Fruit fly (Drosophila melanogaster) whole organism, embryonic: Measurements from ENCODE around the gene CG10376.

Experiments used
- Atf6 ChIP-seq: fragments of 200-800 bp; sonication (Bioruptor generic); IDR thresholded peaks from 2 replicates; pipeline ENCODE4 v1.3.6; 2022; ENCODE audit warnings: missing biosample characterization, missing genetic modification characterization
- CG10147 ChIP-seq: fragments of 200-800 bp; sonication (Bioruptor generic); optimal IDR thresholded peaks from 2 replicates; lab custom pipeline; 2019; ENCODE audit warnings: missing biosample characterization, mild to moderate bottlenecking, missing genetic modification characterization, moderate library complexity
- CG10274 ChIP-seq: fragments of 200-800 bp; sonication (Bioruptor generic); optimal IDR thresholded peaks from 3 replicates; lab custom pipeline; 2017; ENCODE audit warnings: missing biosample characterization, mild to moderate bottlenecking, missing genetic modification characterization
- CG10565 ChIP-seq: fragments of 200-800 bp; sonication (Bioruptor generic); optimal IDR thresholded peaks from 3 replicates; lab custom pipeline; 2016; ENCODE audit warnings: missing biosample characterization, mild to moderate bottlenecking, missing genetic modification characterization
- CG11247 ChIP-seq: fragments of 200-800 bp; sonication (Bioruptor generic); IDR thresholded peaks from 2 replicates; pipeline ENCODE4 v1.3.6; 2022; ENCODE audit warnings: missing biosample characterization, missing genetic modification characterization
- CG11695 ChIP-seq: fragments of 200-800 bp; sonication (Bioruptor generic); IDR thresholded peaks from 3 replicates; pipeline ENCODE4 v1.3.6; 2022; ENCODE audit warnings: missing biosample characterization, missing genetic modification characterization
- CG13894 ChIP-seq: fragments of 200-800 bp; sonication (Bioruptor generic); optimal IDR thresholded peaks from 3 replicates; lab custom pipeline; 2018; ENCODE audit warnings: missing biosample characterization, mild to moderate bottlenecking, missing genetic modification characterization, moderate library complexity
- CG17361 ChIP-seq: fragments of 200-800 bp; sonication (Bioruptor generic); IDR thresholded peaks from 3 replicates; pipeline ENCODE4 v1.3.6; 2022; ENCODE audit warnings: missing biosample characterization, missing genetic modification characterization
- CG17829 ChIP-seq: fragments of 200-800 bp; optimal IDR thresholded peaks from 2 replicates; lab custom pipeline; 2019; ENCODE audit warnings: missing biosample characterization, mild to moderate bottlenecking, missing genetic modification characterization, moderate library complexity
- CG18599 ChIP-seq: fragments of 200-800 bp; sonication (Bioruptor generic); optimal IDR thresholded peaks from 3 replicates; lab custom pipeline; 2017; ENCODE audit warnings: missing biosample characterization, missing genetic modification characterization, mild to moderate bottlenecking, moderate library complexity, missing genetic modification reagents
- CG32532 ChIP-seq: fragments of 200-800 bp; sonication (Bioruptor generic); IDR thresholded peaks from 2 replicates; pipeline ENCODE4 v1.3.6; 2022; ENCODE audit warnings: missing biosample characterization, missing genetic modification characterization
- CG34224 ChIP-seq: fragments of 200-800 bp; sonication (Bioruptor generic); IDR thresholded peaks from 3 replicates; pipeline ENCODE4 v1.3.6; 2022; ENCODE audit warnings: missing biosample characterization, missing genetic modification characterization; ENCODE audit not compliant: partially characterized antibody
- CG42726 ChIP-seq: fragments of 200-800 bp; sonication (Bioruptor generic); IDR thresholded peaks from 2 replicates; pipeline ENCODE4 v1.3.6; 2022; ENCODE audit warnings: missing biosample characterization, missing genetic modification characterization; ENCODE audit not compliant: partially characterized antibody
- CG9817 ChIP-seq: fragments of 200-800 bp; sonication (Bioruptor generic); optimal IDR thresholded peaks from 2 replicates; lab custom pipeline; 2018; ENCODE audit warnings: missing biosample characterization, mild to moderate bottlenecking, missing genetic modification characterization, moderate library complexity
- CrebB ChIP-seq: fragments of 200-800 bp; sonication (Bioruptor generic); optimal IDR thresholded peaks from 3 replicates; lab custom pipeline; 2018; ENCODE audit warnings: missing biosample characterization, mild to moderate bottlenecking, missing genetic modification characterization
- Dad ChIP-seq: fragments of 200-800 bp; sonication (Bioruptor generic); optimal IDR thresholded peaks from 3 replicates; lab custom pipeline; 2016; ENCODE audit warnings: missing biosample characterization, missing genetic modification characterization
- Deaf1 ChIP-seq: fragments of 200-800 bp; optimal IDR thresholded peaks from 3 replicates; lab custom pipeline; 2019; ENCODE audit warnings: missing biosample characterization, mild to moderate bottlenecking, missing genetic modification characterization, moderate library complexity
- Elba2 ChIP-seq: fragments of 200-800 bp; sonication (Bioruptor generic); optimal IDR thresholded peaks from 3 replicates; lab custom pipeline; 2016; ENCODE audit warnings: missing biosample characterization, missing genetic modification characterization
- Ets65A ChIP-seq: fragments of 200-800 bp; sonication (Bioruptor generic); peaks from one replicate; lab custom pipeline; 2016; ENCODE audit warnings: missing biosample characterization, missing genetic modification characterization
- Fer2 ChIP-seq: fragments of 200-800 bp; sonication (Bioruptor generic); optimal IDR thresholded peaks from 2 replicates; lab custom pipeline; 2018; ENCODE audit warnings: missing biosample characterization, mild to moderate bottlenecking, missing genetic modification characterization, moderate library complexity
- Hr3 ChIP-seq: fragments of 200-800 bp; sonication (Bioruptor generic); optimal IDR thresholded peaks from 3 replicates; lab custom pipeline; 2016; ENCODE audit warnings: missing biosample characterization, missing genetic modification characterization
- Hsf ChIP-seq: fragments of 200-800 bp; sonication (Bioruptor generic); optimal IDR thresholded peaks from 3 replicates; lab custom pipeline; 2016; ENCODE audit warnings: missing biosample characterization, missing genetic modification characterization
- MBD-R2 ChIP-seq: fragments of 200-800 bp; sonication (Bioruptor generic); IDR thresholded peaks from 2 replicates; pipeline ENCODE4 v1.3.6; 2022; ENCODE audit warnings: missing biosample characterization, missing genetic modification characterization
- Med ChIP-seq: fragments of 200-800 bp; sonication (Bioruptor generic); peaks from one replicate; lab custom pipeline; 2016; ENCODE audit warnings: missing biosample characterization, missing genetic modification characterization, mild to moderate bottlenecking, inconsistent platforms, moderate library complexity
- Meics ChIP-seq: fragments of 200-800 bp; sonication (Bioruptor generic); optimal IDR thresholded peaks from 2 replicates; lab custom pipeline; 2017; ENCODE audit warnings: missing biosample characterization, mild to moderate bottlenecking, missing genetic modification characterization
- Nf-YC ChIP-seq: fragments of 200-800 bp; optimal IDR thresholded peaks from 3 replicates; lab custom pipeline; 2019; ENCODE audit warnings: missing biosample characterization, mild to moderate bottlenecking, missing genetic modification characterization, moderate library complexity
- Oli ChIP-seq: fragments of 200-800 bp; sonication (Bioruptor generic); optimal IDR thresholded peaks from 2 replicates; lab custom pipeline; 2018; ENCODE audit warnings: missing biosample characterization, mild to moderate bottlenecking, missing genetic modification characterization, moderate library complexity
- Scr ChIP-seq: fragments of 200-800 bp; sonication (Bioruptor generic); IDR thresholded peaks from 2 replicates; pipeline ENCODE4 v1.3.6; 2022; ENCODE audit warnings: missing biosample characterization, missing genetic modification characterization; ENCODE audit not compliant: partially characterized antibody
- Sin3A ChIP-seq: fragments of >200 bp; optimal IDR thresholded peaks from 2 replicates; lab custom pipeline; 2018
- ara ChIP-seq: fragments of 200-800 bp; sonication (Bioruptor generic); IDR thresholded peaks from 2 replicates; pipeline ENCODE4 v1.3.6; 2022; ENCODE audit warnings: missing biosample characterization, missing genetic modification characterization
- ato ChIP-seq: fragments of 200-800 bp; sonication (Bioruptor generic); IDR thresholded peaks from 2 replicates; pipeline ENCODE4 v1.3.6; 2022; ENCODE audit warnings: missing biosample characterization, missing genetic modification characterization; ENCODE audit not compliant: partially characterized antibody
- chif ChIP-seq, 2 experiments: fragments of 200-800 bp; sonication (Bioruptor generic); optimal IDR thresholded peaks; 3 replicates each; lab custom pipeline; 2016; ENCODE audit warnings: missing biosample characterization in 2 of 2, missing genetic modification characterization in 2 of 2
- dmrt11E ChIP-seq: fragments of 200-800 bp; sonication (Bioruptor generic); optimal IDR thresholded peaks from 3 replicates; lab custom pipeline; 2018; ENCODE audit warnings: missing biosample characterization, mild to moderate bottlenecking, missing genetic modification characterization, moderate library complexity
- dmrt99B ChIP-seq: fragments of 200-800 bp; sonication (Bioruptor generic); optimal IDR thresholded peaks from 2 replicates; lab custom pipeline; 2018; ENCODE audit warnings: missing biosample characterization, mild to moderate bottlenecking, missing genetic modification characterization, moderate library complexity
- ems ChIP-seq: fragments of 200-800 bp; sonication (Bioruptor generic); optimal IDR thresholded peaks from 3 replicates; lab custom pipeline; 2016; ENCODE audit warnings: missing biosample characterization, missing genetic modification characterization
- eyg ChIP-seq: fragments of 200-800 bp; sonication (Bioruptor generic); optimal IDR thresholded peaks from 3 replicates; lab custom pipeline; 2016; ENCODE audit warnings: missing biosample characterization, missing genetic modification characterization
- gcm2 ChIP-seq: fragments of 200-800 bp; sonication (Bioruptor generic); optimal IDR thresholded peaks from 2 replicates; lab custom pipeline; 2016; ENCODE audit warnings: missing biosample characterization, missing genetic modification characterization
- grn ChIP-seq: fragments of 200-800 bp; sonication (Bioruptor generic); optimal IDR thresholded peaks from 3 replicates; lab custom pipeline; 2017; ENCODE audit warnings: missing biosample characterization, missing genetic modification characterization
- ind ChIP-seq: fragments of 200-800 bp; sonication (Bioruptor generic); optimal IDR thresholded peaks from 3 replicates; lab custom pipeline; 2016; ENCODE audit warnings: missing biosample characterization, missing genetic modification characterization
- kni ChIP-seq: fragments of 200-800 bp; sonication (Bioruptor generic); optimal IDR thresholded peaks from 3 replicates; lab custom pipeline; 2017; ENCODE audit warnings: mild to moderate bottlenecking, missing biosample characterization, missing genetic modification reagents, missing genetic modification characterization
- lmd ChIP-seq: fragments of 200-800 bp; sonication (Bioruptor generic); IDR thresholded peaks from 2 replicates; pipeline ENCODE4 v1.3.6; 2022; ENCODE audit warnings: missing biosample characterization, missing genetic modification characterization
- mam ChIP-seq: fragments of 200-800 bp; sonication (Bioruptor generic); optimal IDR thresholded peaks from 3 replicates; lab custom pipeline; 2016; ENCODE audit warnings: missing biosample characterization, missing genetic modification characterization
- mld ChIP-seq: fragments of 200-800 bp; sonication (Bioruptor generic); IDR thresholded peaks from 3 replicates; pipeline ENCODE4 v1.3.6; 2022; ENCODE audit warnings: missing biosample characterization, missing genetic modification characterization; ENCODE audit not compliant: partially characterized antibody
- rib ChIP-seq: fragments of 200-800 bp; sonication (Bioruptor generic); IDR thresholded peaks from 2 replicates; pipeline ENCODE4 v1.3.6; 2022; ENCODE audit warnings: missing biosample characterization, missing genetic modification characterization
- row ChIP-seq: fragments of 200-800 bp; sonication (Bioruptor generic); IDR thresholded peaks from 3 replicates; pipeline ENCODE4 v1.3.6; 2022; ENCODE audit warnings: missing biosample characterization, missing genetic modification characterization
- sens ChIP-seq: fragments of 200-800 bp; sonication (Bioruptor generic); peaks from one replicate; lab custom pipeline; 2016; ENCODE audit warnings: missing biosample characterization, missing genetic modification characterization
- slp2 ChIP-seq: fragments of 200-800 bp; sonication (Bioruptor generic); optimal IDR thresholded peaks from 2 replicates; lab custom pipeline; 2016; ENCODE audit warnings: missing biosample characterization, missing genetic modification characterization
- tll ChIP-seq, 2 experiments: fragments of 200-800 bp in 1 of 2; fragments of >200 bp in 1 of 2; sonication (Bioruptor generic) in 1 of 2; optimal IDR thresholded peaks; 2 replicates each; lab custom pipeline; 2017 to 2019; ENCODE audit warnings: missing biosample characterization in 2 of 2, missing genetic modification characterization in 2 of 2, mild to moderate bottlenecking in 1 of 2, moderate library complexity in 1 of 2
- twi ChIP-seq: fragments of 200-800 bp; optimal IDR thresholded peaks from 2 replicates; lab custom pipeline; 2019; ENCODE audit warnings: missing biosample characterization, mild to moderate bottlenecking, missing genetic modification characterization, moderate library complexity
- tx ChIP-seq: fragments of 200-800 bp; sonication (Bioruptor generic); optimal IDR thresholded peaks from 2 replicates; lab custom pipeline; 2016; ENCODE audit warnings: missing biosample characterization, missing genetic modification characterization
- unpg ChIP-seq: fragments of 200-800 bp; sonication (Bioruptor generic); optimal IDR thresholded peaks from 3 replicates; lab custom pipeline; 2018; ENCODE audit warnings: missing biosample characterization, mild to moderate bottlenecking, missing genetic modification characterization, moderate library complexity
- zf30C ChIP-seq: fragments of 200-800 bp; sonication (Bioruptor generic); optimal IDR thresholded peaks from 3 replicates; lab custom pipeline; 2018; ENCODE audit warnings: missing biosample characterization, mild to moderate bottlenecking, missing genetic modification characterization

The CG10376 gene

dm6 chr2L:18658108-18658507 lies 44.8 kb downstream of the CG10376 start (continued):
- TF ChIP-seq sens (GFP tag; lab: Kevin White, UChicago): peak; percentile 54
- no peak for TF ChIP-seq ind (GFP tag; lab: Kevin White, UChicago)
- TF ChIP-seq CG17361 (GFP tag; lab: Robert Waterston, UW): peak; percentile 57; the same call in 2 of the 3 replicates
- TF ChIP-seq Scr (GFP tag; lab: Robert Waterston, UW): no peak
- no peak for TF ChIP-seq Hr3 (GFP tag; lab: Kevin White, UChicago)
- TF ChIP-seq twi: no peak
- TF ChIP-seq slp2 (GFP tag; lab: Kevin White, UChicago): no peak
- TF ChIP-seq CG9817 (tag; lab: Kevin White, UChicago): no peak
- no peak; the same call in 1 of the 2 replicates for TF ChIP-seq Atf6 (GFP tag; lab: Robert Waterston, UW)
- TF ChIP-seq CG34224 (GFP tag; lab: Robert Waterston, UW): no peak
- TF ChIP-seq ara (GFP tag; lab: Robert Waterston, UW): no peak
- TF ChIP-seq ems (GFP tag; lab: Kevin White, UChicago): no peak
- TF ChIP-seq CrebB (tag; lab: Kevin White, UChicago): no peak
- no peak for TF ChIP-seq CG10565 (GFP tag; lab: Kevin White, UChicago)
- peak; percentile 66 for TF ChIP-seq CG18599 (GFP tag; lab: Kevin White, UChicago)
- TF ChIP-seq CG32532 (GFP tag; lab: Robert Waterston, UW): no peak; the same call in 1 of the 2 replicates
- TF ChIP-seq CG10274 (GFP tag; lab: Kevin White, UChicago): no peak
- TF ChIP-seq chif (GFP tag; optimal IDR thresholded peaks at IDR 0.05; lab: Kevin White, UChicago): no peak
- TF ChIP-seq unpg: no peak
- TF ChIP-seq mam: no peak
- peak; percentile 67 for TF ChIP-seq Meics (GFP tag; lab: Kevin White, UChicago)
- no peak for TF ChIP-seq rib (GFP tag; lab: Robert Waterston, UW)
- no peak for TF ChIP-seq tx (GFP tag; lab: Kevin White, UChicago)
- peak; percentile 70 for TF ChIP-seq dmrt99B (tag; lab: Kevin White, UChicago)
- no peak for TF ChIP-seq tll (GFP tag; optimal IDR thresholded peaks at IDR 0.05; lab: Kevin White, UChicago)
- TF ChIP-seq Med (GFP tag; lab: Kevin White, UChicago): peak; percentile 28
- no peak for TF ChIP-seq Elba2
- TF ChIP-seq CG13894 (tag; lab: Kevin White, UChicago): peak; percentile 1
- peak; percentile 59; the same call in 2 of the 3 replicates for TF ChIP-seq CG11695 (GFP tag; lab: Robert Waterston, UW)
- TF ChIP-seq gcm2 (GFP tag; lab: Kevin White, UChicago): no peak
- TF ChIP-seq Ets65A (GFP tag; lab: Kevin White, UChicago): no peak
- no peak for TF ChIP-seq eyg (GFP tag; lab: Kevin White, UChicago)
- peak; percentile 9 for TF ChIP-seq Nf-YC
- peak; percentile 35; the same call in 1 of the 3 replicates for TF ChIP-seq row
- no peak for TF ChIP-seq ato (GFP tag; lab: Robert Waterston, UW)
- no peak for TF ChIP-seq MBD-R2 (GFP tag; lab: Robert Waterston, UW)
- no peak for TF ChIP-seq Sin3A (lab: Kevin White, UChicago)
- TF ChIP-seq Hsf: no peak
- peak; percentile 5 for TF ChIP-seq Deaf1
- no peak for TF ChIP-seq Dad (GFP tag; lab: Kevin White, UChicago)
- no peak for TF ChIP-seq dmrt11E
- no peak for TF ChIP-seq CG17829
- TF ChIP-seq CG11247 (GFP tag; lab: Robert Waterston, UW): no peak
- no peak for TF ChIP-seq mld (GFP tag; lab: Robert Waterston, UW)
- no peak for TF ChIP-seq kni (GFP tag; lab: Kevin White, UChicago)
- peak; percentile 55 for TF ChIP-seq CG10147 (GFP tag; lab: Kevin White, UChicago)
- TF ChIP-seq zf30C (GFP tag; lab: Kevin White, UChicago): no peak
- TF ChIP-seq CG42726 (GFP tag; lab: Robert Waterston, UW): no peak
- TF ChIP-seq Fer2 (tag; lab: Kevin White, UChicago): peak; percentile 7
- no peak for TF ChIP-seq grn (GFP tag; lab: Kevin White, UChicago)
- no peak for TF ChIP-seq lmd (GFP tag; lab: Robert Waterston, UW)
- TF ChIP-seq Oli (tag; lab: Kevin White, UChicago): no peak
